Fruit fly (Drosophila melanogaster) whole organism, wandering third instar larva: ENCODE data around the gene Spn.

Experiments used
- CG9705 ChIP-seq: fragments of 200-800 bp; sonication (Bioruptor generic); optimal IDR thresholded peaks from 2 replicates; lab custom pipeline; 2018; ENCODE audit warnings: missing biosample characterization, mild to moderate bottlenecking, missing genetic modification characterization
- Rel ChIP-seq, 2 experiments: fragments of 200-800 bp; sonication (Bioruptor generic) in 1 of 2; optimal IDR thresholded peaks; 2 replicates in 1 of 2; 3 replicates in 1 of 2; lab custom pipeline; 2016 to 2019; ENCODE audit warnings: mild to moderate bottlenecking in 2 of 2, missing biosample characterization in 2 of 2, missing genetic modification characterization in 2 of 2, moderate library complexity in 1 of 2
- brk ChIP-seq: fragments of 200-800 bp; sonication (Bioruptor generic); optimal IDR thresholded peaks from 2 replicates; lab custom pipeline; 2016; ENCODE audit warnings: missing biosample characterization, mild to moderate bottlenecking, missing genetic modification characterization

DNA sequence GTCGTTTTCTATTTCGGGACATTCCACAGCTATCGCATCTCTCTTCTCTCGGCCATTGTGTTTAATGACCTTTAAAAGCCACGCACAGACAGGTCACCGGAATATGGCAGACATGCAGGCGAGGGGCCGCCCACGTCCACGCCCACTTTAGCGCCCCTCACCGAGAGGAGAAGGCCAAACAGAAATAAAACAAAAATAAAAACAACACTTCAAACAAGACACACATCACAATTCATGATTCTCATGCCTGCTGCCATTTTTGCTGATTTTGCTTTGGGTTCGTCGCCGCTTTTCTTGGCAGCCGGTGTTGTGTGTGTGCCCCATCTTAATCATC is 29.4 kb upstream of the Spn start:
- TF ChIP-seq CG9705 (GFP tag; lab: Kevin White, UChicago): no peak
- TF ChIP-seq brk (GFP tag; lab: Kevin White, UChicago): no peak
- no peak for TF ChIP-seq Rel (GFP tag; optimal IDR thresholded peaks at IDR 0.05; lab: Kevin White, UChicago)
- no peak for TF ChIP-seq Rel (tag; optimal IDR thresholded peaks at IDR 0.05; lab: Kevin White, UChicago)
